Worm (Caenorhabditis elegans) whole organism, young adult: Measurements from ENCODE around the gene clec-123.
A peak's percentile ranks its signal among the peaks of the same experiment; 100 is the strongest.

ENCODE experiments used
- F22D6.2 ChIP-seq: sonication (generic microtip); optimal IDR thresholded peaks from 2 replicates; lab custom pipeline; 2016; ENCODE audit warnings: mild to moderate bottlenecking, missing genetic modification characterization, missing compliant biosample characterization
- F23B12.7 ChIP-seq: sonication (generic microtip); optimal IDR thresholded peaks from 2 replicates; lab custom pipeline; 2017; ENCODE audit warnings: missing genetic modification characterization, mild to moderate bottlenecking, missing compliant biosample characterization, antibody characterized with exemption, moderate library complexity; ENCODE audit not compliant: insufficient read depth
- F33H1.4 ChIP-seq: fragments of 200-800 bp; sonication (Bioruptor generic); IDR thresholded peaks from 2 replicates; pipeline ENCODE4 v1.3.6; 2022; ENCODE audit warnings: missing genetic modification reagents, missing genetic modification characterization, missing compliant biosample characterization
- F57A8.1 ChIP-seq: fragments of 200-800 bp; sonication (Bioruptor generic); optimal IDR thresholded peaks from 2 replicates; lab custom pipeline; 2018; ENCODE audit warnings: mild to moderate bottlenecking, missing genetic modification characterization, moderate library complexity, missing compliant biosample characterization
- Y53F4B.3 ChIP-seq: fragments of 200-800 bp; sonication (Bioruptor generic); IDR thresholded peaks from 2 replicates; pipeline ENCODE4 v1.3.6; 2022; ENCODE audit warnings: missing genetic modification reagents, missing genetic modification characterization, missing compliant biosample characterization
- Y67H2A.10 ChIP-seq: fragments of 200-800 bp; sonication (Bioruptor generic); conservative IDR thresholded peaks from 2 replicates; pipeline ENCODE4 v1.3.6; 2022; ENCODE audit warnings: missing genetic modification reagents, missing genetic modification characterization, missing compliant biosample characterization
- ama-1 ChIP-seq, 3 experiments: fragments of 150-350 bp in 1 of 3; sonication (generic microtip) in 2 of 3; optimal IDR thresholded peaks; 2 replicates each; lab custom pipeline; 2014 to 2018; ENCODE audit warnings: missing biosample characterization in 2 of 3, missing genetic modification characterization in 2 of 3, missing genetic modification reagents in 2 of 3
- aptf-2 ChIP-seq: fragments of 200-800 bp; sonication (Bioruptor generic); conservative IDR thresholded peaks from 2 replicates; pipeline ENCODE4 v1.3.6; 2022; ENCODE audit warnings: missing genetic modification reagents, missing genetic modification characterization, missing compliant biosample characterization
- athp-1 ChIP-seq: sonication (generic microtip); optimal IDR thresholded peaks from 2 replicates; lab custom pipeline; 2017; ENCODE audit warnings: mild to moderate bottlenecking, missing genetic modification characterization, missing compliant biosample characterization
- attf-5 ChIP-seq: fragments of 200-800 bp; sonication (Bioruptor generic); optimal IDR thresholded peaks from 2 replicates; lab custom pipeline; 2018; ENCODE audit warnings: mild to moderate bottlenecking, missing genetic modification characterization, missing compliant biosample characterization
- cebp-2 ChIP-seq: fragments of 200-800 bp; sonication (Bioruptor generic); IDR thresholded peaks from 2 replicates; pipeline ENCODE4 v1.3.6; 2022; ENCODE audit warnings: missing genetic modification characterization, missing compliant biosample characterization
- ceh-100 ChIP-seq: fragments of 200-800 bp; sonication (Bioruptor generic); IDR thresholded peaks from 2 replicates; pipeline ENCODE4 v1.3.6; 2022; ENCODE audit warnings: missing genetic modification reagents, missing genetic modification characterization, missing compliant biosample characterization
- ceh-58 ChIP-seq: fragments of 200-800 bp; sonication (Bioruptor generic); IDR thresholded peaks from 2 replicates; pipeline ENCODE4 v1.3.6; 2022; ENCODE audit warnings: missing genetic modification characterization, missing compliant biosample characterization
- ceh-91 ChIP-seq: fragments of 200-800 bp; sonication (Bioruptor generic); IDR thresholded peaks from 2 replicates; pipeline ENCODE4 v1.3.6; 2022; ENCODE audit warnings: missing genetic modification reagents, missing genetic modification characterization, missing compliant biosample characterization
- die-1 ChIP-seq: sonication (generic microtip); optimal IDR thresholded peaks from 2 replicates; lab custom pipeline; 2016; ENCODE audit warnings: missing genotype, mild to moderate bottlenecking, missing genetic modification characterization, missing compliant biosample characterization
- efl-1 ChIP-seq: fragments of 150-350 bp; optimal IDR thresholded peaks from 2 replicates; lab custom pipeline; 2014; ENCODE audit warnings: missing biosample characterization, missing genetic modification reagents, missing genetic modification characterization
- egl-44 ChIP-seq: fragments of 200-800 bp; sonication (Bioruptor generic); IDR thresholded peaks from 2 replicates; pipeline ENCODE4 v1.3.6; 2022; ENCODE audit warnings: missing genetic modification reagents, missing genetic modification characterization, missing compliant biosample characterization
- egrh-3 ChIP-seq: fragments of 200-800 bp; sonication (Bioruptor generic); IDR thresholded peaks from 2 replicates; pipeline ENCODE4 v1.3.6; 2022; ENCODE audit warnings: missing genetic modification reagents, missing genetic modification characterization, missing compliant biosample characterization
- ekl-4 ChIP-seq: fragments of 200-800 bp; sonication (Bioruptor generic); IDR thresholded peaks from 2 replicates; pipeline ENCODE4 v1.3.6; 2022; ENCODE audit warnings: missing genetic modification reagents, missing genetic modification characterization, missing compliant biosample characterization
- hlh-12 ChIP-seq: sonication (generic microtip); optimal IDR thresholded peaks from 2 replicates; lab custom pipeline; 2016; ENCODE audit warnings: missing genetic modification characterization, missing compliant biosample characterization
- hmg-1.2 ChIP-seq: fragments of 200-800 bp; sonication (Bioruptor generic); IDR thresholded peaks from 2 replicates; pipeline ENCODE4 v1.3.6; 2022; ENCODE audit warnings: missing genetic modification reagents, missing genetic modification characterization, missing compliant biosample characterization
- hrde-1 ChIP-seq: sonication (generic microtip); optimal IDR thresholded peaks from 2 replicates; lab custom pipeline; 2016; ENCODE audit warnings: missing genetic modification characterization, mild to moderate bottlenecking, missing compliant biosample characterization, moderate library complexity, missing genotype, missing genetic modification reagents, borderline replicate concordance
- hsf-1 ChIP-seq: fragments of 200-800 bp; sonication (Bioruptor generic); IDR thresholded peaks from 2 replicates; pipeline ENCODE4 v1.3.6; 2022; ENCODE audit warnings: missing genetic modification reagents, missing genetic modification characterization, missing compliant biosample characterization
- lag-1 ChIP-seq: fragments of 200-800 bp; sonication (Bioruptor generic); IDR thresholded peaks from 2 replicates; pipeline ENCODE4 v1.3.6; 2022; ENCODE audit warnings: missing genetic modification reagents, missing genetic modification characterization, missing compliant biosample characterization
- let-526 ChIP-seq: fragments of 200-800 bp; sonication (Bioruptor generic); IDR thresholded peaks from 2 replicates; pipeline ENCODE4 v1.3.6; 2022; ENCODE audit warnings: missing genetic modification reagents, missing genetic modification characterization, missing compliant biosample characterization
- lin-54 ChIP-seq: fragments of 200-800 bp; sonication (Bioruptor generic); optimal IDR thresholded peaks from 2 replicates; lab custom pipeline; 2018; ENCODE audit warnings: mild to moderate bottlenecking, missing genetic modification characterization, missing compliant biosample characterization
- madf-8 ChIP-seq: fragments of 200-800 bp; sonication (Bioruptor generic); conservative IDR thresholded peaks from 2 replicates; pipeline ENCODE4 v1.3.6; 2022; ENCODE audit warnings: missing genetic modification reagents, missing genetic modification characterization, missing compliant biosample characterization
- nfya-2 ChIP-seq: fragments of 200-800 bp; sonication (Bioruptor generic); IDR thresholded peaks from 2 replicates; pipeline ENCODE4 v1.3.6; 2022; ENCODE audit warnings: missing genetic modification reagents, missing genetic modification characterization, missing compliant biosample characterization
- nhr-179 ChIP-seq: sonication (generic microtip); optimal IDR thresholded peaks from 2 replicates; lab custom pipeline; 2016; ENCODE audit warnings: mild to moderate bottlenecking, missing genetic modification characterization, missing compliant biosample characterization
- nhr-27 ChIP-seq: fragments of 200-800 bp; sonication (Bioruptor generic); optimal IDR thresholded peaks from 2 replicates; lab custom pipeline; 2018; ENCODE audit warnings: mild to moderate bottlenecking, missing genetic modification characterization, moderate library complexity, missing compliant biosample characterization
- nhr-80 ChIP-seq: sonication (generic microtip); optimal IDR thresholded peaks from 2 replicates; lab custom pipeline; 2016; ENCODE audit warnings: missing genetic modification characterization, missing compliant biosample characterization
- pha-4 ChIP-seq: fragments of 150-350 bp; sonication (generic microtip); optimal IDR thresholded peaks from 2 replicates; lab custom pipeline; 2014; ENCODE audit warnings: missing biosample characterization, missing genetic modification reagents, missing genetic modification characterization
- rcor-1 ChIP-seq: fragments of 200-800 bp; sonication (Bioruptor generic); IDR thresholded peaks from 2 replicates; pipeline ENCODE4 v1.3.6; 2022; ENCODE audit warnings: missing genetic modification reagents, missing genetic modification characterization, missing compliant biosample characterization
- repo-1 ChIP-seq: sonication (generic microtip); optimal IDR thresholded peaks from 2 replicates; lab custom pipeline; 2017; ENCODE audit warnings: mild to moderate bottlenecking, missing genetic modification characterization, missing compliant biosample characterization
- sdz-38 ChIP-seq: sonication (generic microtip); optimal IDR thresholded peaks from 2 replicates; lab custom pipeline; 2016; ENCODE audit warnings: missing genotype, missing genetic modification characterization, missing compliant biosample characterization
- snpc-1.1 ChIP-seq: sonication (generic microtip); optimal IDR thresholded peaks from 2 replicates; lab custom pipeline; 2017; ENCODE audit warnings: missing genetic modification characterization, mild to moderate bottlenecking, missing compliant biosample characterization, antibody characterized with exemption, moderate library complexity, missing genotype, missing genetic modification reagents; ENCODE audit not compliant: insufficient read depth
- snpc-1.3 ChIP-seq: sonication (generic microtip); optimal IDR thresholded peaks from 2 replicates; lab custom pipeline; 2017; ENCODE audit warnings: missing genetic modification characterization, mild to moderate bottlenecking, missing compliant biosample characterization, antibody characterized with exemption, moderate library complexity, missing genotype, missing genetic modification reagents; ENCODE audit not compliant: insufficient read depth
- snpc-4 ChIP-seq, 5 experiments: fragments of 150-350 bp in 1 of 5; sonication (generic microtip) in 4 of 5; optimal IDR thresholded peaks; 2 replicates each; lab custom pipeline; 2014 to 2018; ENCODE audit warnings: missing genetic modification characterization in 5 of 5, missing biosample characterization in 3 of 5, antibody characterized with exemption in 2 of 5, mild to moderate bottlenecking in 2 of 5, missing compliant biosample characterization in 2 of 5, missing genotype in 2 of 5, moderate library complexity in 2 of 5, missing genetic modification reagents in 1 of 5
- tbp1 ChIP-seq: fragments of 200-800 bp; sonication (Bioruptor generic); optimal IDR thresholded peaks from 2 replicates; lab custom pipeline; 2018; ENCODE audit warnings: mild to moderate bottlenecking, missing genetic modification characterization, missing compliant biosample characterization
- unc-130 ChIP-seq: sonication (generic microtip); optimal IDR thresholded peaks from 2 replicates; lab custom pipeline; 2016; ENCODE audit warnings: missing genetic modification reagents, missing genetic modification characterization, missing compliant biosample characterization
- zim-3 ChIP-seq: sonication (generic microtip); optimal IDR thresholded peaks from 2 replicates; lab custom pipeline; 2017; ENCODE audit warnings: mild to moderate bottlenecking, missing genetic modification characterization, moderate library complexity, missing compliant biosample characterization

clec-123 gene

ce11 chrII:3113289-3113688 is 745 bp upstream of the clec-123 start (continued):
- TF ChIP-seq ama-1 (optimal IDR thresholded peaks at IDR 0.05; lab: Kevin White, UChicago) = no peak
- no peak for TF ChIP-seq ama-1 (GFP tag; optimal IDR thresholded peaks at IDR 0.05; lab: Kevin White, UChicago)
- TF ChIP-seq ceh-58 (GFP tag; lab: Robert Waterston, UW) = no peak
- TF ChIP-seq Y53F4B.3 (GFP tag; lab: Robert Waterston, UW) = no peak
- TF ChIP-seq hrde-1 (tag; lab: Kevin White, UChicago) = no peak
- TF ChIP-seq Y67H2A.10 (GFP tag; lab: Robert Waterston, UW) = no peak
- TF ChIP-seq egl-44 (GFP tag; lab: Robert Waterston, UW) = no peak
- no peak for TF ChIP-seq repo-1 (tag; lab: Kevin White, UChicago)
- no peak for TF ChIP-seq nhr-80 (tag; lab: Kevin White, UChicago)
- TF ChIP-seq snpc-1.1 (tag; lab: Kevin White, UChicago) = peak; percentile 84
- no peak for TF ChIP-seq nhr-27 (tag; lab: Kevin White, UChicago)
- peak; percentile 81 for TF ChIP-seq snpc-4 (GFP tag; optimal IDR thresholded peaks at IDR 0.05; lab: Kevin White, UChicago)
- TF ChIP-seq snpc-4 (tag; optimal IDR thresholded peaks at IDR 0.05; lab: Kevin White, UChicago) = peak; percentile 35 to 94 (median 86)
- TF ChIP-seq tbp1 (GFP tag; lab: Kevin White, UChicago) = no peak

ce11 chrII:3117471-3117870 is 3.4 kb downstream of the clec-123 start, which contains the start of gene T10D4.7:
T10D4.7 (plus strand) TSS chrII:3117771.
- TF ChIP-seq hlh-12 = no peak

ce11 chrII:3118907-3119382 is 4.9 kb downstream of the clec-123 start, which contains the start of gene T10D4.6:
T10D4.6 (plus strand) TSS chrII:3119332.
- TF ChIP-seq die-1 (tag; lab: Kevin White, UChicago) (no peak), F57A8.1 (no peak), hmg-1.2 (GFP tag; lab: Robert Waterston, UW) (peak; percentile 84; the same call in 1 of the 2 replicates), zim-3 (no peak), attf-5 (GFP tag; lab: Kevin White, UChicago) (peak; percentile 83)

ce11 chrII:3123206-3123605 is 9.2 kb downstream of the clec-123 start, which contains the start of gene srh-71:
srh-71 (plus strand) TSS chrII:3123506.
- TF ChIP-seq athp-1 (tag; lab: Kevin White, UChicago) = no peak
- TF ChIP-seq hsf-1 (GFP tag; lab: Robert Waterston, UW) = no peak
- no peak for TF ChIP-seq let-526 (GFP tag; lab: Robert Waterston, UW)
- TF ChIP-seq egrh-3 = no peak
- TF ChIP-seq madf-8 = no peak
- TF ChIP-seq aptf-2 = no peak
- no peak for TF ChIP-seq lin-54 (GFP tag; lab: Kevin White, UChicago)
- no peak for TF ChIP-seq nhr-179 (tag; lab: Kevin White, UChicago)
- TF ChIP-seq cebp-2 (GFP tag; lab: Robert Waterston, UW) = no peak

ce11 chrII:3126341-3126740 is 12.3 kb downstream of the clec-123 start, which contains the start of gene ins-19:
ins-19 (minus strand) TSS chrII:3126441.
- TF ChIP-seq efl-1 (no peak), ekl-4 (GFP tag; lab: Robert Waterston, UW) (no peak), F23B12.7 (tag; lab: Kevin White, UChicago) (no peak), pha-4 (tag; lab: Kevin White, UChicago) (no peak), unc-130 (GFP tag; lab: Kevin White, UChicago) (no peak), lag-1 (GFP tag; lab: Robert Waterston, UW) (no peak), nfya-2 (no peak), hrde-1 (tag; lab: Kevin White, UChicago) (no peak), sdz-38 (tag; lab: Kevin White, UChicago) (no peak), ceh-100 (GFP tag; lab: Robert Waterston, UW) (no peak), F33H1.4 (no peak), snpc-1.3 (tag; lab: Kevin White, UChicago) (no peak), F22D6.2 (tag; lab: Kevin White, UChicago) (no peak), ceh-91 (GFP tag; lab: Robert Waterston, UW) (no peak), rcor-1 (GFP tag; lab: Robert Waterston, UW) (no peak)
